ENCODE assay signal across 6 worm cellular contexts in the genomic region with DNA sequence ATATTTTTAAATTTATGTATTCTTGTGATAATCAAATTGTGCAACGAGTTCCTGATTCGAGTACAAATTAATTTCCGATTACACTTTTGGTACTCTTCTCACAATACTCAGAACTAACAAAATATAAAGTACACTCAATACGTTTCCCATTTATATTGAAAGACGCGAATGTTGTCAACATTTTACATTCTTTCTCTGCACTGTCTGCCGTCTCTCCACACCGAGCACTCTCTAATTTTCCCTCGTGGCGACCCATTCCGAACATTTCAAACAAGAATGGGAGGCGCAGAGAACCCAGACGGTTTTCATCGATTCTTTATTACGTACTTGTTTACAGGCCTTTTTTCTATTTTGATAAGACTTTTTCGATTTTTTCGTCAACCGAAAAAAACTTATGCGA.
TF ChIP-seq lines count a peak whose summit lies in the region.

A gene (plus strand): TSS at position 349 of the 400 bp plus-strand sequence.

TF ChIP-seq in whole organism, L1 larva, 84 proteins besides CTCF, POLR2A, EP300 and RAD21 (continued from another document and continues in another):
- TF ChIP-seq Y116A8C.19 (tag; optimal IDR thresholded peaks at IDR 0.05; lab: Kevin White, UChicago; ENCODE audit: borderline replicate concordance) (no peak), aly-2 (tag; optimal IDR thresholded peaks at IDR 0.05; lab: Kevin White, UChicago) (no peak), lir-3 (tag; optimal IDR thresholded peaks at IDR 0.05; lab: Kevin White, UChicago; ENCODE audit: poor library complexity) (no peak), pax-3 (tag; optimal IDR thresholded peaks at IDR 0.05; lab: Kevin White, UChicago) (no peak), sox-4 (tag; optimal IDR thresholded peaks at IDR 0.05; lab: Kevin White, UChicago) (no peak), alr-1 (tag; optimal IDR thresholded peaks at IDR 0.05; lab: Kevin White, UChicago; ENCODE audit: borderline replicate concordance) (no peak), sup-37 (GFP tag; optimal IDR thresholded peaks at IDR 0.05; lab: Kevin White, UChicago) (no peak), sptf-1 (tag; optimal IDR thresholded peaks at IDR 0.05; lab: Kevin White, UChicago) (no peak), zag-1 (tag; optimal IDR thresholded peaks at IDR 0.05; lab: Kevin White, UChicago) (no peak), ceh-8 (GFP tag; optimal IDR thresholded peaks at IDR 0.05; lab: Kevin White, UChicago) (no peak), rnt-1 (tag; optimal IDR thresholded peaks at IDR 0.05; lab: Kevin White, UChicago) (peak; percentile 58), C16A3.4 (tag; optimal IDR thresholded peaks at IDR 0.05; lab: Kevin White, UChicago) (peak; percentile 34), egl-13 (tag; optimal IDR thresholded peaks at IDR 0.05; lab: Kevin White, UChicago) (no peak), blmp-1 (tag; optimal IDR thresholded peaks at IDR 0.05; lab: Kevin White, UChicago) (peak; percentile 54), lin-14 (GFP tag; optimal IDR thresholded peaks at IDR 0.05; lab: Kevin White, UChicago) (peak; percentile 98), skn-1 (tag; optimal IDR thresholded peaks at IDR 0.05; lab: Kevin White, UChicago) (peak; percentile 96), nhr-20 (tag; optimal IDR thresholded peaks at IDR 0.05; lab: Kevin White, UChicago) (peak; percentile 82), vab-15 (tag; optimal IDR thresholded peaks at IDR 0.05; lab: Kevin White, UChicago) (no peak), C34B4.2 (tag; optimal IDR thresholded peaks at IDR 0.05; lab: Kevin White, UChicago) (no peak), unc-98 (GFP tag; IDR thresholded peaks at IDR 0.05; lab: Robert Waterston, UW) (no peak), zip-4 (GFP tag; optimal IDR thresholded peaks at IDR 0.05; lab: Kevin White, UChicago) (no peak)

TF ChIP-seq in whole organism, L2 larva, 48 proteins besides CTCF, POLR2A, EP300 and RAD21 (continued from another document and continues in another):
- TF ChIP-seq gmeb-1 (tag; optimal IDR thresholded peaks at IDR 0.05; lab: Kevin White, UChicago) (peak; percentile 68), unc-39 (tag; optimal IDR thresholded peaks at IDR 0.05; lab: Kevin White, UChicago) (no peak), sma-3 (GFP tag; optimal IDR thresholded peaks at IDR 0.05; lab: Kevin White, UChicago) (peak; percentile 71), nhr-23 (tag; optimal IDR thresholded peaks at IDR 0.05; lab: Kevin White, UChicago) (no peak), Y55F3AM.14 (GFP tag; optimal IDR thresholded peaks at IDR 0.05; lab: Kevin White, UChicago) (no peak), nhr-11 (tag; optimal IDR thresholded peaks at IDR 0.05; lab: Kevin White, UChicago) (no peak), nhr-25 (tag; optimal IDR thresholded peaks at IDR 0.05; lab: Kevin White, UChicago) (peak; percentile 56), peb-1 (tag; optimal IDR thresholded peaks at IDR 0.05; lab: Kevin White, UChicago) (no peak), lin-11 (tag; optimal IDR thresholded peaks at IDR 0.05; lab: Kevin White, UChicago) (no peak), zag-1 (tag; optimal IDR thresholded peaks at IDR 0.05; lab: Kevin White, UChicago) (peak; percentile 39), fos-1 (tag; optimal IDR thresholded peaks at IDR 0.05; lab: Kevin White, UChicago) (peak; percentile 73), F13H6.1 (tag; optimal IDR thresholded peaks at IDR 0.05; lab: Kevin White, UChicago) (peak; percentile 82), egl-27 (tag; optimal IDR thresholded peaks at IDR 0.05; lab: Kevin White, UChicago) (peak; percentile 55), nhr-237 (tag; optimal IDR thresholded peaks at IDR 0.05; lab: Kevin White, UChicago) (no peak), sma-9 (GFP tag; optimal IDR thresholded peaks at IDR 0.05; lab: Kevin White, UChicago) (peak; percentile 87), sma-9 (tag; optimal IDR thresholded peaks at IDR 0.05; lab: Kevin White, UChicago) (no peak), ZK546.5 (tag; optimal IDR thresholded peaks at IDR 0.05; lab: Kevin White, UChicago) (no peak), snpc-4 (tag; optimal IDR thresholded peaks at IDR 0.05; lab: Kevin White, UChicago) (peak; percentile 24), lsy-2 (tag; optimal IDR thresholded peaks at IDR 0.05; lab: Kevin White, UChicago) (peak; percentile 17 to 79), dmd-4 (tag; optimal IDR thresholded peaks at IDR 0.05; lab: Kevin White, UChicago) (no peak), ztf-11 (tag; optimal IDR thresholded peaks at IDR 0.05; lab: Kevin White, UChicago) (no peak), sem-4 (tag; optimal IDR thresholded peaks at IDR 0.05; lab: Kevin White, UChicago) (peak; percentile 55)

TF ChIP-seq in whole organism, L3 larva, 47 proteins besides CTCF, POLR2A, EP300 and RAD21 (continued from another document and continues in another):
- TF ChIP-seq sea-2 (GFP tag; optimal IDR thresholded peaks at IDR 0.05; lab: Kevin White, UChicago) (no peak), nhr-43 (tag; optimal IDR thresholded peaks at IDR 0.05; lab: Kevin White, UChicago; ENCODE audit: poor library complexity, severe bottlenecking) (peak; percentile 27), hmg-11 (tag; optimal IDR thresholded peaks at IDR 0.05; lab: Kevin White, UChicago) (peak; percentile 87), nhr-28 (tag; optimal IDR thresholded peaks at IDR 0.05; lab: Kevin White, UChicago) (no peak), unc-39 (tag; optimal IDR thresholded peaks at IDR 0.05; lab: Kevin White, UChicago) (no peak), nhr-76 (tag; optimal IDR thresholded peaks at IDR 0.05; lab: Kevin White, UChicago) (no peak), fos-1 (tag; optimal IDR thresholded peaks at IDR 0.05; lab: Kevin White, UChicago) (no peak), nhr-67 (tag; optimal IDR thresholded peaks at IDR 0.05; lab: Kevin White, UChicago) (no peak), unc-62 (GFP tag; optimal IDR thresholded peaks at IDR 0.05; lab: Kevin White, UChicago) (no peak), nhr-12 (tag; optimal IDR thresholded peaks at IDR 0.05; lab: Kevin White, UChicago) (no peak), zag-1 (tag; optimal IDR thresholded peaks at IDR 0.05; lab: Kevin White, UChicago) (no peak), snpc-4 (tag; optimal IDR thresholded peaks at IDR 0.05; lab: Kevin White, UChicago) (peak; percentile 46), pqm-1 (tag; optimal IDR thresholded peaks at IDR 0.05; lab: Kevin White, UChicago) (peak; percentile 72), ceh-82 (tag; optimal IDR thresholded peaks at IDR 0.05; lab: Kevin White, UChicago) (no peak), nhr-77 (tag; optimal IDR thresholded peaks at IDR 0.05; lab: Kevin White, UChicago) (no peak), lin-15B (tag; optimal IDR thresholded peaks at IDR 0.05; lab: Kevin White, UChicago) (no peak), fkh-10 (GFP tag; optimal IDR thresholded peaks at IDR 0.05; lab: Kevin White, UChicago) (peak; percentile 57), nfya-1 (tag; optimal IDR thresholded peaks at IDR 0.05; lab: Kevin White, UChicago; ENCODE audit: insufficient read depth) (peak; percentile 82), pha-4 (tag; optimal IDR thresholded peaks at IDR 0.05; lab: Kevin White, UChicago) (peak; percentile 96), ztf-11 (tag; optimal IDR thresholded peaks at IDR 0.05; lab: Kevin White, UChicago) (no peak), ztf-4 (tag; optimal IDR thresholded peaks at IDR 0.05; lab: Kevin White, UChicago) (no peak), fkh-2 (tag; optimal IDR thresholded peaks at IDR 0.05; lab: Kevin White, UChicago) (no peak), ceh-28 (tag; optimal IDR thresholded peaks at IDR 0.05; lab: Kevin White, UChicago) (peak; percentile 85)

TF ChIP-seq in whole organism, L4 larva, 104 proteins besides CTCF, POLR2A, EP300 and RAD21 (continued from another document and continues in another):
- TF ChIP-seq nhr-102 (tag; optimal IDR thresholded peaks at IDR 0.05; lab: Kevin White, UChicago) (peak; percentile 74), ctbp-1 (GFP tag; IDR thresholded peaks at IDR 0.05; lab: Robert Waterston, UW) (0 out of 2 replicates have a peak, but pooled peaks have one; percentile 28), gei-8 (GFP tag; optimal IDR thresholded peaks at IDR 0.05; lab: Kevin White, UChicago) (no peak), dpl-1 (GFP tag; optimal IDR thresholded peaks at IDR 0.05; lab: Kevin White, UChicago) (peak; percentile 2), pha-4 (GFP tag; IDR thresholded peaks at IDR 0.05; lab: Robert Waterston, UW) (peak; percentile 33; the same call in 1 of the 2 replicates), pha-4 (tag; optimal IDR thresholded peaks at IDR 0.05; lab: Kevin White, UChicago) (peak; percentile 80), fos-1 (tag; optimal IDR thresholded peaks at IDR 0.05; lab: Kevin White, UChicago) (no peak), ces-1 (GFP tag; optimal IDR thresholded peaks at IDR 0.05; lab: Kevin White, UChicago) (peak; percentile 42), nhr-237 (tag; optimal IDR thresholded peaks at IDR 0.05; lab: Kevin White, UChicago) (no peak), unc-62 (GFP tag; optimal IDR thresholded peaks at IDR 0.05 in 1 of 2; lab: Kevin White, UChicago) (peak in 1 of 2 experiments; percentile 51), unc-62 (tag; optimal IDR thresholded peaks at IDR 0.05; lab: Kevin White, UChicago) (no peak), hif-1 (tag; optimal IDR thresholded peaks at IDR 0.05; lab: Kevin White, UChicago) (peak in 1 of 2 experiments; percentile 46), ceh-20 (GFP tag; IDR thresholded peaks at IDR 0.05; lab: Robert Waterston, UW) (peak; percentile 55; the same call in 1 of the 2 replicates), T20F7.1 (GFP tag; optimal IDR thresholded peaks at IDR 0.05; lab: Kevin White, UChicago) (no peak), nhr-42 (GFP tag; IDR thresholded peaks at IDR 0.05; lab: Robert Waterston, UW) (0 out of 2 replicates have a peak, but pooled peaks have one; percentile 10), madf-5 (GFP tag; IDR thresholded peaks at IDR 0.05; lab: Robert Waterston, UW) (no peak), ceh-28 (tag; optimal IDR thresholded peaks at IDR 0.05; lab: Kevin White, UChicago) (peak; percentile 34), hlh-30 (tag; optimal IDR thresholded peaks at IDR 0.05; lab: Kevin White, UChicago; ENCODE audit: insufficient read depth) (peak; percentile 91), daf-16 (GFP tag; optimal IDR thresholded peaks at IDR 0.05; lab: Kevin White, UChicago) (peak; percentile 46 to 61), daf-16 (tag; optimal IDR thresholded peaks at IDR 0.05; lab: Kevin White, UChicago) (peak; percentile 99), mes-2 (tag; optimal IDR thresholded peaks at IDR 0.05; lab: Kevin White, UChicago; ENCODE audit: poor library complexity, severe bottlenecking) (peak; percentile 68)

TF ChIP-seq in whole organism, mixed stage, embryonic, 35 proteins besides CTCF, POLR2A, EP300 and RAD21 (continued from another document):
- TF ChIP-seq nhr-237 (tag; optimal IDR thresholded peaks at IDR 0.05; lab: Kevin White, UChicago), result no peak
- TF ChIP-seq ces-1 (GFP tag; optimal IDR thresholded peaks at IDR 0.05; lab: Kevin White, UChicago), result peak; percentile 71
- no peak for TF ChIP-seq tbx-8 (GFP tag; optimal IDR thresholded peaks at IDR 0.05; lab: Kevin White, UChicago)
- no peak for TF ChIP-seq sptf-1 (tag; optimal IDR thresholded peaks at IDR 0.05; lab: Kevin White, UChicago)
- TF ChIP-seq elt-3 (tag; optimal IDR thresholded peaks at IDR 0.05; lab: Kevin White, UChicago), result no peak
- TF ChIP-seq drap-1 (GFP tag; optimal IDR thresholded peaks at IDR 0.05; lab: Kevin White, UChicago), result no peak
- no peak for TF ChIP-seq sem-2 (GFP tag; optimal IDR thresholded peaks at IDR 0.05; lab: Kevin White, UChicago)
- no peak for TF ChIP-seq elt-1 (tag; optimal IDR thresholded peaks at IDR 0.05; lab: Kevin White, UChicago; ENCODE audit: borderline replicate concordance, insufficient read depth)
TF ChIP-seq in whole organism, mixed stage, embryonic: peak in this region for 3.

TF ChIP-seq in whole organism, young adult, 124 proteins besides CTCF, POLR2A, EP300 and RAD21 (continued from another document):
- peak; percentile 25; the same call in 1 of the 2 replicates for TF ChIP-seq mcd-1 (GFP tag; IDR thresholded peaks at IDR 0.05; lab: Robert Waterston, UW)
- TF ChIP-seq K12H6.12 (tag; optimal IDR thresholded peaks at IDR 0.05; lab: Kevin White, UChicago), result peak; percentile 50
- TF ChIP-seq snpc-4 (GFP tag; optimal IDR thresholded peaks at IDR 0.05; lab: Kevin White, UChicago), result no peak
- TF ChIP-seq snpc-4 (tag; optimal IDR thresholded peaks at IDR 0.05; lab: Kevin White, UChicago), result peak in 3 of 4 experiments; percentile 28 to 54 (median 43)
- no peak for TF ChIP-seq rec-8 (tag; optimal IDR thresholded peaks at IDR 0.05; lab: Kevin White, UChicago)
- TF ChIP-seq nhr-80 (tag; optimal IDR thresholded peaks at IDR 0.05; lab: Kevin White, UChicago), result peak; percentile 67
